Fruit fly (Drosophila melanogaster) Kc167 (cell line): ENCODE data around the gene CG11342.

Source experiments
- Myc ChIP-seq: fragments of >200 bp; optimal IDR thresholded peaks from 2 replicates; lab custom pipeline; 2017; ENCODE audit warnings: missing external identifiers
- Sin3A ChIP-seq: fragments of >200 bp; optimal IDR thresholded peaks from 2 replicates; lab custom pipeline; 2018; ENCODE audit warnings: missing external identifiers
- h ChIP-seq: fragments of >200 bp; optimal IDR thresholded peaks from 3 replicates; lab custom pipeline; 2018; ENCODE audit warnings: missing external identifiers
- insv ChIP-seq: fragments of >200 bp; optimal IDR thresholded peaks from 3 replicates; lab custom pipeline; 2018; ENCODE audit warnings: missing external identifiers
- psq ChIP-seq: fragments of >200 bp; optimal IDR thresholded peaks from 2 replicates; lab custom pipeline; 2017; ENCODE audit warnings: missing external identifiers
- ttk ChIP-seq: sonication (Bioruptor generic); optimal IDR thresholded peaks from 2 replicates; lab custom pipeline; 2017; ENCODE audit warnings: missing external identifiers

- TF ChIP-seq insv (lab: Kevin White, UChicago) (no peak), psq (lab: Kevin White, UChicago) (no peak), Myc (no peak), h (no peak), ttk (lab: Kevin White, UChicago) (no peak), Sin3A (no peak)
Measured at dm6 chr3L:4382581-4382980, 15.3 kb upstream of the CG11342 start.
